Fruit fly (Drosophila melanogaster): Measurements from ENCODE around the gene Pkd2.

Pkd2 gene

dm6 chr2L:12365964-12366482, 32.1 kb upstream of the Pkd2 start (continued):
- no peak for TF ChIP-seq dysf (GFP tag; IDR thresholded peaks at IDR 0.05)
- peak; percentile 11 for TF ChIP-seq Sox100B (GFP tag; optimal IDR thresholded peaks at IDR 0.05)
- TF ChIP-seq zf30C (GFP tag; optimal IDR thresholded peaks at IDR 0.05): no peak
- TF ChIP-seq lola (GFP tag; optimal IDR thresholded peaks at IDR 0.05): no peak
- no peak for TF ChIP-seq CG1647 (GFP tag; optimal IDR thresholded peaks at IDR 0.05)
- no peak for TF ChIP-seq phol (tag; optimal IDR thresholded peaks at IDR 0.05)
- no peak for TF ChIP-seq CG1602 (GFP tag; optimal IDR thresholded peaks at IDR 0.05)
- TF ChIP-seq emc (GFP tag; optimal IDR thresholded peaks at IDR 0.05): no peak
- no peak for TF ChIP-seq pzg (GFP tag; optimal IDR thresholded peaks at IDR 0.05)
- TF ChIP-seq Lpt (GFP tag; optimal IDR thresholded peaks at IDR 0.05): no peak
- peak; percentile 53 for TF ChIP-seq wek (GFP tag; optimal IDR thresholded peaks at IDR 0.05)
- TF ChIP-seq CG1603 (tag; optimal IDR thresholded peaks at IDR 0.05): peak; percentile 42
- TF ChIP-seq Optix (GFP tag; IDR thresholded peaks at IDR 0.05): no peak
- peak; percentile 48 for TF ChIP-seq CG18011 (GFP tag; optimal IDR thresholded peaks at IDR 0.05)
- no peak for TF ChIP-seq ab (GFP tag; optimal IDR thresholded peaks at IDR 0.05)
- TF ChIP-seq trh (GFP tag; optimal IDR thresholded peaks at IDR 0.05): no peak
- TF ChIP-seq CG11504 (tag; optimal IDR thresholded peaks at IDR 0.05): peak; percentile 42
- TF ChIP-seq lilli (GFP tag; optimal IDR thresholded peaks at IDR 0.05): no peak
- TF ChIP-seq nerfin-2 (GFP tag; IDR thresholded peaks at IDR 0.05; ENCODE audit: partially characterized antibody): no peak
- TF ChIP-seq kni (GFP tag; optimal IDR thresholded peaks at IDR 0.05): peak; percentile 86
- no peak for TF ChIP-seq CG7372 (GFP tag; IDR thresholded peaks at IDR 0.05)
- no peak for TF ChIP-seq chn (GFP tag; optimal IDR thresholded peaks at IDR 0.05)
- peak; percentile 54 for TF ChIP-seq gcm (GFP tag; optimal IDR thresholded peaks at IDR 0.05)
- TF ChIP-seq Taf1 (GFP tag; IDR thresholded peaks at IDR 0.05): no peak
- TF ChIP-seq NK7.1 (GFP tag; optimal IDR thresholded peaks at IDR 0.05): no peak
- no peak for TF ChIP-seq fd102C (GFP tag; optimal IDR thresholded peaks at IDR 0.05)
- TF ChIP-seq CG6272 (GFP tag; IDR thresholded peaks at IDR 0.05): no peak
- no peak for TF ChIP-seq Sry-β (GFP tag; optimal IDR thresholded peaks at IDR 0.05)
- TF ChIP-seq CG12236 (GFP tag; optimal IDR thresholded peaks at IDR 0.05): no peak
- TF ChIP-seq dimm (GFP tag; IDR thresholded peaks at IDR 0.05): no peak
- no peak for TF ChIP-seq pum (GFP tag; optimal IDR thresholded peaks at IDR 0.05)
- no peak for TF ChIP-seq Max (GFP tag; optimal IDR thresholded peaks at IDR 0.05)
- TF ChIP-seq Dip3 (GFP tag; optimal IDR thresholded peaks at IDR 0.05): no peak
- TF ChIP-seq CG18599 (GFP tag; optimal IDR thresholded peaks at IDR 0.05): peak; percentile 44
- TF ChIP-seq ttk (GFP tag; IDR thresholded peaks at IDR 0.05): no peak
- TF ChIP-seq CG9609 (GFP tag; optimal IDR thresholded peaks at IDR 0.05): no peak
- TF ChIP-seq CG10462 (GFP tag; optimal IDR thresholded peaks at IDR 0.05): no peak
- TF ChIP-seq trem (tag; optimal IDR thresholded peaks at IDR 0.05): no peak
- TF ChIP-seq CG17328 (GFP tag; IDR thresholded peaks at IDR 0.05): no peak
- peak; percentile 71 for TF ChIP-seq Med (GFP tag)
- no peak for TF ChIP-seq CG11560 (tag; IDR thresholded peaks at IDR 0.05)
- no peak for TF ChIP-seq CG3065 (GFP tag; optimal IDR thresholded peaks at IDR 0.05)
- TF ChIP-seq CG12942 (GFP tag; optimal IDR thresholded peaks at IDR 0.05): no peak
- TF ChIP-seq kay (GFP tag; optimal IDR thresholded peaks at IDR 0.05): peak; percentile 9
- TF ChIP-seq NC2α (GFP tag; optimal IDR thresholded peaks at IDR 0.05): no peak
- TF ChIP-seq CG6683 (GFP tag; optimal IDR thresholded peaks at IDR 0.05): peak; percentile 22
- TF ChIP-seq CG13424 (tag; optimal IDR thresholded peaks at IDR 0.05): no peak
- TF ChIP-seq fd64A (GFP tag; optimal IDR thresholded peaks at IDR 0.05): peak; percentile 11
- peak; percentile 2 for TF ChIP-seq CG2712 (tag; optimal IDR thresholded peaks at IDR 0.05)
- no peak for TF ChIP-seq CG4820 (GFP tag; optimal IDR thresholded peaks at IDR 0.05)
- no peak for TF ChIP-seq Ets97D (GFP tag; optimal IDR thresholded peaks at IDR 0.05)

Measured in whole organism, embryonic.